Worm (Caenorhabditis elegans) whole organism, midembryonic: ENCODE results near the gene aagr-4.

Experiments
- T22C8.4 ChIP-seq: fragments of 200-800 bp; sonication (Bioruptor generic); IDR thresholded peaks from 2 replicates; pipeline ENCODE4 v1.3.6; 2022; ENCODE audit warnings: missing genetic modification characterization, missing compliant biosample characterization
- cog-1 ChIP-seq: sonication (generic microtip); optimal IDR thresholded peaks from 2 replicates; lab custom pipeline; 2016; ENCODE audit warnings: missing genetic modification characterization, missing compliant biosample characterization
- flt-1 ChIP-seq: fragments of 200-800 bp; sonication (Bioruptor generic); IDR thresholded peaks from 2 replicates; pipeline ENCODE4 v1.3.6; 2022; ENCODE audit warnings: missing genetic modification characterization, missing compliant biosample characterization
- klf-2 ChIP-seq: fragments of 200-800 bp; sonication (Bioruptor generic); conservative IDR thresholded peaks from 2 replicates; pipeline ENCODE4 v1.3.6; 2022; ENCODE audit warnings: missing genetic modification reagents, missing genetic modification characterization, missing compliant biosample characterization
- med-1 ChIP-seq: sonication (generic microtip); optimal IDR thresholded peaks from 2 replicates; lab custom pipeline; 2017; ENCODE audit warnings: missing genetic modification characterization, mild to moderate bottlenecking, missing compliant biosample characterization, antibody characterized with exemption, missing genetic modification reagents; ENCODE audit not compliant: insufficient read depth
- ref-1 ChIP-seq: fragments of 200-800 bp; sonication (Bioruptor generic); conservative IDR thresholded peaks from 2 replicates; pipeline ENCODE4 v1.3.6; 2022; ENCODE audit warnings: missing genetic modification reagents, missing genetic modification characterization, missing compliant biosample characterization
- tab-1 ChIP-seq: fragments of 200-800 bp; sonication (Bioruptor generic); IDR thresholded peaks from 2 replicates; pipeline ENCODE4 v1.3.6; 2022; ENCODE audit warnings: missing genetic modification characterization, missing compliant biosample characterization
- ztf-23 ChIP-seq: fragments of 200-800 bp; sonication (Bioruptor generic); IDR thresholded peaks from 2 replicates; pipeline ENCODE4 v1.3.6; 2022; ENCODE audit warnings: missing genetic modification reagents, missing genetic modification characterization, missing compliant biosample characterization
- ztf-29 ChIP-seq: fragments of 200-800 bp; sonication (Bioruptor generic); IDR thresholded peaks from 2 replicates; pipeline ENCODE4 v1.3.6; 2022; ENCODE audit warnings: missing genetic modification reagents, missing genetic modification characterization, missing compliant biosample characterization

- TF ChIP-seq T22C8.4 (GFP tag; lab: Robert Waterston, UW): no peak
- TF ChIP-seq ztf-23: no peak
- no peak for TF ChIP-seq klf-2 (GFP tag; lab: Robert Waterston, UW)
- no peak for TF ChIP-seq flt-1 (GFP tag; lab: Robert Waterston, UW)
- no peak for TF ChIP-seq cog-1 (tag; lab: Kevin White, UChicago)
- no peak for TF ChIP-seq tab-1 (GFP tag; lab: Robert Waterston, UW)
- TF ChIP-seq ztf-29 (GFP tag; lab: Robert Waterston, UW): no peak
- TF ChIP-seq ref-1 (GFP tag; lab: Robert Waterston, UW): no peak
- no peak for TF ChIP-seq med-1 (GFP tag; lab: Kevin White, UChicago)
These were observed 38.2 kb downstream of the aagr-4 start for ce11 chrX:498640-499039.
